Fruit fly (Drosophila melanogaster) whole organism, embryonic: ENCODE results near the gene CG4297.

ENCODE experiments used
- ATbp ChIP-seq: fragments of 200-800 bp; sonication (Bioruptor generic); optimal IDR thresholded peaks from 2 replicates; lab custom pipeline; 2017; ENCODE audit warnings: missing biosample characterization, mild to moderate bottlenecking, missing genetic modification characterization, missing genetic modification reagents
- Atf3 ChIP-seq: fragments of 200-800 bp; sonication (Bioruptor generic); optimal IDR thresholded peaks from 3 replicates; lab custom pipeline; 2016; ENCODE audit warnings: missing biosample characterization, missing genetic modification characterization
- Bdp1 ChIP-seq: fragments of 200-800 bp; sonication (Bioruptor generic); optimal IDR thresholded peaks from 3 replicates; lab custom pipeline; 2016; ENCODE audit warnings: missing biosample characterization, missing genetic modification characterization
- CG1024 ChIP-seq: fragments of 200-800 bp; sonication (Bioruptor generic); IDR thresholded peaks from 2 replicates; pipeline ENCODE4 v1.3.6; 2022; ENCODE audit warnings: missing biosample characterization, missing genetic modification characterization
- CG10431 ChIP-seq: fragments of 200-800 bp; sonication (Bioruptor generic); optimal IDR thresholded peaks from 3 replicates; lab custom pipeline; 2018; ENCODE audit warnings: missing biosample characterization, mild to moderate bottlenecking, missing genetic modification characterization
- CG12236 ChIP-seq: fragments of 200-800 bp; sonication (Bioruptor generic); optimal IDR thresholded peaks from 2 replicates; lab custom pipeline; 2016; ENCODE audit warnings: missing biosample characterization, missing genetic modification characterization
- CG12659 ChIP-seq: fragments of 200-800 bp; sonication (Bioruptor generic); optimal IDR thresholded peaks from 3 replicates; lab custom pipeline; 2017; ENCODE audit warnings: mild to moderate bottlenecking, missing biosample characterization, missing genetic modification reagents, missing genetic modification characterization
- CG12769 ChIP-seq: fragments of 200-800 bp; sonication (Bioruptor generic); optimal IDR thresholded peaks from 2 replicates; lab custom pipeline; 2019; ENCODE audit warnings: missing biosample characterization, mild to moderate bottlenecking, missing genetic modification characterization, moderate library complexity
- CG17186 ChIP-seq: fragments of 200-800 bp; sonication (Bioruptor generic); optimal IDR thresholded peaks from 3 replicates; lab custom pipeline; 2017; ENCODE audit warnings: missing biosample characterization, missing genetic modification reagents, missing genetic modification characterization
- CG17385 ChIP-seq: fragments of 200-800 bp; sonication (Bioruptor generic); optimal IDR thresholded peaks from 3 replicates; lab custom pipeline; 2018; ENCODE audit warnings: missing biosample characterization, mild to moderate bottlenecking, missing genetic modification characterization
- CG2678 ChIP-seq: fragments of 200-800 bp; sonication (Bioruptor generic); optimal IDR thresholded peaks from 3 replicates; lab custom pipeline; 2019; ENCODE audit warnings: missing biosample characterization, mild to moderate bottlenecking, missing genetic modification characterization, moderate library complexity
- CG2889 ChIP-seq: fragments of 200-800 bp; sonication (Bioruptor generic); IDR thresholded peaks from 3 replicates; pipeline ENCODE4 v1.3.6; 2022; ENCODE audit warnings: missing biosample characterization, missing genetic modification characterization
- CG31388 ChIP-seq: fragments of 200-800 bp; sonication (Bioruptor generic); optimal IDR thresholded peaks from 2 replicates; lab custom pipeline; 2016; ENCODE audit warnings: missing biosample characterization, missing genetic modification characterization
- CG3407 ChIP-seq: fragments of 200-800 bp; sonication (Bioruptor generic); optimal IDR thresholded peaks from 2 replicates; lab custom pipeline; 2018; ENCODE audit warnings: missing biosample characterization, mild to moderate bottlenecking, missing genetic modification characterization
- CG34224 ChIP-seq: fragments of 200-800 bp; sonication (Bioruptor generic); IDR thresholded peaks from 3 replicates; pipeline ENCODE4 v1.3.6; 2022; ENCODE audit warnings: missing biosample characterization, missing genetic modification characterization; ENCODE audit not compliant: partially characterized antibody
- CG34376 ChIP-seq: fragments of 200-800 bp; sonication (Bioruptor generic); optimal IDR thresholded peaks from 2 replicates; lab custom pipeline; 2018; ENCODE audit warnings: missing biosample characterization, mild to moderate bottlenecking, missing genetic modification characterization
- CG3847 ChIP-seq: fragments of 200-800 bp; sonication (Bioruptor generic); IDR thresholded peaks from 2 replicates; pipeline ENCODE4 v1.3.6; 2022; ENCODE audit warnings: missing biosample characterization, missing genetic modification characterization
- CG3995 ChIP-seq: fragments of 200-800 bp; sonication (Bioruptor generic); optimal IDR thresholded peaks from 3 replicates; lab custom pipeline; 2016; ENCODE audit warnings: missing biosample characterization, missing genetic modification characterization
- CG42726 ChIP-seq: fragments of 200-800 bp; sonication (Bioruptor generic); IDR thresholded peaks from 2 replicates; pipeline ENCODE4 v1.3.6; 2022; ENCODE audit warnings: missing biosample characterization, missing genetic modification characterization; ENCODE audit not compliant: partially characterized antibody
- CG4854 ChIP-seq: fragments of 200-800 bp; sonication (Bioruptor generic); optimal IDR thresholded peaks from 2 replicates; lab custom pipeline; 2016; ENCODE audit warnings: missing biosample characterization, missing genetic modification characterization, inconsistent platforms
- CG6654 ChIP-seq: fragments of 200-800 bp; sonication (Bioruptor generic); optimal IDR thresholded peaks from 2 replicates; lab custom pipeline; 2017; ENCODE audit warnings: missing biosample characterization, mild to moderate bottlenecking, missing genetic modification characterization
- CG6765 ChIP-seq: fragments of 200-800 bp; sonication (Bioruptor generic); optimal IDR thresholded peaks from 3 replicates; lab custom pipeline; 2017; ENCODE audit warnings: missing biosample characterization, mild to moderate bottlenecking, missing genetic modification characterization
- CG6813 ChIP-seq: fragments of 200-800 bp; sonication (Bioruptor generic); optimal IDR thresholded peaks from 2 replicates; lab custom pipeline; 2017; ENCODE audit warnings: missing biosample characterization, missing genetic modification characterization, mild to moderate bottlenecking, moderate library complexity, missing genetic modification reagents
- CG7372 ChIP-seq: fragments of 200-800 bp; sonication (Bioruptor generic); IDR thresholded peaks from 2 replicates; pipeline ENCODE4 v1.3.6; 2022; ENCODE audit warnings: missing biosample characterization, missing genetic modification characterization
- CG7556 ChIP-seq: fragments of 200-800 bp; sonication (Bioruptor generic); optimal IDR thresholded peaks from 2 replicates; lab custom pipeline; 2017; ENCODE audit warnings: missing biosample characterization, mild to moderate bottlenecking, missing genetic modification characterization
- CG7928 ChIP-seq: fragments of 200-800 bp; sonication (Bioruptor generic); optimal IDR thresholded peaks from 2 replicates; lab custom pipeline; 2017; ENCODE audit warnings: missing biosample characterization, mild to moderate bottlenecking, missing genetic modification characterization
- CG7987 ChIP-seq: fragments of 200-800 bp; sonication (Bioruptor generic); optimal IDR thresholded peaks from 2 replicates; lab custom pipeline; 2018; ENCODE audit warnings: missing biosample characterization, mild to moderate bottlenecking, missing genetic modification characterization, moderate library complexity
- Elba2 ChIP-seq: fragments of 200-800 bp; sonication (Bioruptor generic); optimal IDR thresholded peaks from 3 replicates; lab custom pipeline; 2016; ENCODE audit warnings: missing biosample characterization, missing genetic modification characterization
- Hmr ChIP-seq: fragments of 200-800 bp; sonication (Bioruptor generic); optimal IDR thresholded peaks from 3 replicates; lab custom pipeline; 2017; ENCODE audit warnings: mild to moderate bottlenecking, missing biosample characterization, missing genetic modification reagents, missing genetic modification characterization
- Mes4 ChIP-seq: fragments of 200-800 bp; sonication (Bioruptor generic); optimal IDR thresholded peaks from 2 replicates; lab custom pipeline; 2016; ENCODE audit warnings: missing biosample characterization, missing genetic modification characterization
- Oaz ChIP-seq: fragments of 200-800 bp; sonication (Bioruptor generic); IDR thresholded peaks from 2 replicates; pipeline ENCODE4 v1.3.6; 2022; ENCODE audit warnings: missing biosample characterization, missing genetic modification characterization
- Usf ChIP-seq: fragments of 200-800 bp; sonication (Bioruptor generic); optimal IDR thresholded peaks from 2 replicates; lab custom pipeline; 2017; ENCODE audit warnings: missing genotype, missing biosample characterization, missing genetic modification characterization
- ash1 ChIP-seq: fragments of 200-800 bp; sonication (Bioruptor generic); optimal IDR thresholded peaks from 2 replicates; lab custom pipeline; 2018; ENCODE audit warnings: missing biosample characterization, mild to moderate bottlenecking, missing genetic modification characterization
- chn ChIP-seq: fragments of 200-800 bp; sonication (Bioruptor generic); optimal IDR thresholded peaks from 2 replicates; lab custom pipeline; 2016; ENCODE audit warnings: missing biosample characterization, missing genetic modification characterization
- en ChIP-seq: fragments of 200-800 bp; sonication (Bioruptor generic); optimal IDR thresholded peaks from 2 replicates; lab custom pipeline; 2016; ENCODE audit warnings: missing biosample characterization, missing genetic modification characterization
- fd64A ChIP-seq: fragments of 200-800 bp; sonication (Bioruptor generic); optimal IDR thresholded peaks from 3 replicates; lab custom pipeline; 2018; ENCODE audit warnings: missing biosample characterization, mild to moderate bottlenecking, missing genetic modification characterization
- gfzf ChIP-seq: fragments of 200-800 bp; sonication (Bioruptor generic); optimal IDR thresholded peaks from 2 replicates; lab custom pipeline; 2016; ENCODE audit warnings: missing biosample characterization, mild to moderate bottlenecking, missing genetic modification characterization, moderate library complexity
- ham ChIP-seq: fragments of 200-800 bp; sonication (Bioruptor generic); IDR thresholded peaks from 2 replicates; pipeline ENCODE4 v1.3.6; 2022; ENCODE audit warnings: missing biosample characterization, missing genetic modification characterization
- jing ChIP-seq: fragments of 200-800 bp; sonication (Bioruptor generic); optimal IDR thresholded peaks from 2 replicates; lab custom pipeline; 2018; ENCODE audit warnings: missing biosample characterization, mild to moderate bottlenecking, missing genetic modification characterization
- knrl ChIP-seq: fragments of 200-800 bp; sonication (Bioruptor generic); IDR thresholded peaks from 3 replicates; pipeline ENCODE4 v1.3.6; 2022; ENCODE audit warnings: missing biosample characterization, missing genetic modification characterization; ENCODE audit not compliant: partially characterized antibody
- lov ChIP-seq, 2 experiments: fragments of 200-800 bp in 1 of 2; fragments of >200 bp in 1 of 2; sonication (Bioruptor generic) in 1 of 2; IDR thresholded peaks in 1 of 2; optimal IDR thresholded peaks in 1 of 2; 2 replicates in 1 of 2; 3 replicates in 1 of 2; pipeline versions ENCODE4 v1.3.6 to Lab custom; 2017 to 2022; ENCODE audit warnings: missing biosample characterization in 1 of 2, missing genetic modification characterization in 1 of 2
- nmo ChIP-seq: fragments of 200-800 bp; sonication (Bioruptor generic); optimal IDR thresholded peaks from 2 replicates; lab custom pipeline; 2018; ENCODE audit warnings: missing biosample characterization, mild to moderate bottlenecking, missing genetic modification characterization, moderate library complexity
- pan ChIP-seq, 4 experiments: fragments of >200 bp in 3 of 4; fragments of 200-800 bp in 1 of 4; sonication (Bioruptor generic) in 1 of 4; optimal IDR thresholded peaks in 3 of 4; IDR thresholded peaks in 1 of 4; 2 replicates each; pipeline versions ENCODE4 v1.3.6 to Lab custom; 2017 to 2022; ENCODE audit warnings: missing biosample characterization in 2 of 4, missing genetic modification characterization in 2 of 4, mixed read lengths in 1 of 4
- run ChIP-seq: fragments of 200-800 bp; sonication (Bioruptor generic); optimal IDR thresholded peaks from 3 replicates; lab custom pipeline; 2018; ENCODE audit warnings: missing biosample characterization, mild to moderate bottlenecking, missing genetic modification characterization
- sug ChIP-seq: fragments of 200-800 bp; optimal IDR thresholded peaks from 2 replicates; lab custom pipeline; 2019; ENCODE audit warnings: missing biosample characterization, mild to moderate bottlenecking, missing genetic modification characterization, moderate library complexity
- twi ChIP-seq: fragments of 200-800 bp; optimal IDR thresholded peaks from 2 replicates; lab custom pipeline; 2019; ENCODE audit warnings: missing biosample characterization, mild to moderate bottlenecking, missing genetic modification characterization, moderate library complexity
- vvl ChIP-seq: fragments of 200-800 bp; sonication (Bioruptor generic); IDR thresholded peaks from 2 replicates; pipeline ENCODE4 v1.3.6; 2022; ENCODE audit warnings: missing biosample characterization, missing genetic modification characterization
- zen2 ChIP-seq: fragments of 200-800 bp; sonication (Bioruptor generic); IDR thresholded peaks from 3 replicates; pipeline ENCODE4 v1.3.6; 2022; ENCODE audit warnings: missing biosample characterization, missing genetic modification characterization; ENCODE audit not compliant: partially characterized antibody

CG4297 gene

DNA sequence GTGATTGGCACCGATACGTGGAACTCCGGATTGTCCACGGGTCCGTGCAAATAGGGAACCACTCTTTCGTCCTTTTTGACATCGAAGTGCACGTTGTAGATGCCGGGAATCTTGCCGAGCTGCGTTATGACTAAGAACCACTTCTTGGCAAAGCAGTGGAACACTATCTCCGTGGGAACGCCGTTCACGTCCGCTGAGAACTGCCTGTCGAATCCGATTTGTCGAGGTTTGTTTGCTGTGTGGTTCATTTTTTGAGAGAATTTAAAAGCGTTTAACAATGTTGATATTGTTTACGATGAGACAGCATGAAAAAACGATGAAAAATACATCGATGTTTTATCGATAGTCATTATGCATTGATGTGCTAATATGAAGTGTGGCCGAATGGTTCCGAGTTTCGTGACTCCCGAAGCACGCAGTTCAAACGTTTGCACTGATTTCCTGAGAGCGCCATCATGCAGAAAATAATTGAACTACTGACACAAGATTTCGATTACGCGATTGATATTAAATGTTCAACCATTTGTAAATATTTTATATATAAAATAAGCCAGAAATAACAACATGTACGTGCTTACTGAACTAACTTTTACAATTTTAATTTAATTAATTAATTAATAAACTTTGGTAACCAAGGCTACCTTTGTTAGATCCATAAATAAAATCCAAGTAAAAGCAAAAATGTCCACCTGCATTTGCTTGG, 50.7 kb downstream of the CG4297 start, which contains the start of the genes CG11885 and CG13692 (continued):
- TF ChIP-seq CG2678, result peak; percentile 32
- TF ChIP-seq CG17186 (GFP tag; lab: Kevin White, UChicago), result peak; percentile 85
- no peak for TF ChIP-seq ATbp (GFP tag; lab: Kevin White, UChicago)
- TF ChIP-seq run (tag; lab: Kevin White, UChicago), result no peak
- peak; percentile 44 for TF ChIP-seq CG12769 (tag; lab: Kevin White, UChicago)
- TF ChIP-seq CG7372 (GFP tag; lab: Robert Waterston, UW), result 0 out of 2 replicates have a peak, but pooled peaks have one; percentile 21
- TF ChIP-seq CG3407 (GFP tag; lab: Kevin White, UChicago), result no peak
- TF ChIP-seq CG12659 (GFP tag; lab: Kevin White, UChicago), result peak; percentile 88
- peak; percentile 2 for TF ChIP-seq CG7928
- TF ChIP-seq fd64A (GFP tag; lab: Kevin White, UChicago), result no peak
- no peak for TF ChIP-seq Oaz (GFP tag; lab: Robert Waterston, UW)
- peak; percentile 17 for TF ChIP-seq CG34376 (GFP tag; lab: Kevin White, UChicago)
- no peak for TF ChIP-seq Usf (GFP tag; lab: Kevin White, UChicago)
- no peak for TF ChIP-seq en (GFP tag; lab: Kevin White, UChicago)
- TF ChIP-seq CG2889 (GFP tag; lab: Robert Waterston, UW), result no peak
- TF ChIP-seq zen2 (GFP tag; lab: Robert Waterston, UW), result peak; percentile 99
- no peak for TF ChIP-seq jing (GFP tag; lab: Kevin White, UChicago)
- no peak for TF ChIP-seq CG6813 (GFP tag; lab: Kevin White, UChicago)
- TF ChIP-seq gfzf, result peak; percentile 79
- no peak for TF ChIP-seq ash1
- no peak for TF ChIP-seq CG7556 (GFP tag; lab: Kevin White, UChicago)
- no peak for TF ChIP-seq Mes4
- no peak for TF ChIP-seq lov (optimal IDR thresholded peaks at IDR 0.05; lab: Kevin White, UChicago)
- TF ChIP-seq lov (GFP tag; IDR thresholded peaks at IDR 0.05; lab: Robert Waterston, UW), result 0 out of 3 replicates have a peak, but pooled peaks have one; percentile 51
- no peak for TF ChIP-seq chn
- no peak for TF ChIP-seq CG1024 (GFP tag; lab: Robert Waterston, UW)
- TF ChIP-seq sug (tag; lab: Kevin White, UChicago), result peak; percentile 62
- TF ChIP-seq CG7987 (GFP tag; lab: Kevin White, UChicago), result peak; percentile 75
- TF ChIP-seq CG3995 (GFP tag; lab: Kevin White, UChicago), result peak; percentile 91
- no peak for TF ChIP-seq Atf3 (GFP tag; lab: Kevin White, UChicago)
- no peak for TF ChIP-seq CG12236 (GFP tag; lab: Kevin White, UChicago)
- TF ChIP-seq Hmr (GFP tag; lab: Kevin White, UChicago), result peak; percentile 71
- peak; percentile 13 for TF ChIP-seq CG4854
- peak; percentile 25 for TF ChIP-seq twi (tag; lab: Kevin White, UChicago)
- TF ChIP-seq pan (optimal IDR thresholded peaks at IDR 0.05; lab: Kevin White, UChicago), result no peak
- TF ChIP-seq pan (GFP tag; optimal IDR thresholded peaks at IDR 0.05 in 1 of 2, IDR thresholded peaks at IDR 0.05 in 1 of 2), result peak in 1 of 2 experiments; percentile 36
- no peak for TF ChIP-seq CG10431 (GFP tag; lab: Kevin White, UChicago)
- TF ChIP-seq CG42726 (GFP tag; lab: Robert Waterston, UW), result peak; percentile 99
- TF ChIP-seq Elba2 (GFP tag; lab: Kevin White, UChicago), result no peak
- peak; percentile 100 for TF ChIP-seq CG34224 (GFP tag; lab: Robert Waterston, UW)
- TF ChIP-seq knrl (GFP tag; lab: Robert Waterston, UW), result peak; percentile 97
- no peak for TF ChIP-seq CG6765
- peak; percentile 15 for TF ChIP-seq CG17385 (GFP tag; lab: Kevin White, UChicago)
- TF ChIP-seq CG31388, result no peak
- TF ChIP-seq ham (GFP tag; lab: Robert Waterston, UW), result no peak
- peak; percentile 59 for TF ChIP-seq nmo (GFP tag; lab: Kevin White, UChicago)
- TF ChIP-seq CG6654, result no peak
- TF ChIP-seq Bdp1 (GFP tag; lab: Kevin White, UChicago), result no peak
- peak; percentile 75 for TF ChIP-seq CG3847 (GFP tag; lab: Robert Waterston, UW)
- TF ChIP-seq vvl (GFP tag; lab: Robert Waterston, UW), result peak; percentile 69
